Worm (Caenorhabditis elegans): ENCODE measurements around the gene nspe-3.

ce11 chrII:12622843-12623242 is 5.2 kb downstream of the nspe-3 start:
- TF ChIP-seq fos-1 (tag; optimal IDR thresholded peaks at IDR 0.05): no peak
- TF ChIP-seq nhr-6 (tag; optimal IDR thresholded peaks at IDR 0.05): no peak
- no peak for TF ChIP-seq ztf-11 (tag; optimal IDR thresholded peaks at IDR 0.05)
